Fruit fly (Drosophila melanogaster): ENCODE data around the gene EndoU.

EndoU gene

dm6 chr3R:15919367-15920228, 11.4 kb downstream of the EndoU start (continued):
- peak; percentile 96 for TF ChIP-seq oc (tag; optimal IDR thresholded peaks at IDR 0.05)
- no peak for TF ChIP-seq ase (GFP tag; IDR thresholded peaks at IDR 0.05)
- TF ChIP-seq pros (GFP tag; optimal IDR thresholded peaks at IDR 0.05), result peak; percentile 88
- TF ChIP-seq ash1 (GFP tag; optimal IDR thresholded peaks at IDR 0.05), result no peak
- TF ChIP-seq CG12942 (GFP tag; optimal IDR thresholded peaks at IDR 0.05), result no peak
- TF ChIP-seq CG5180 (GFP tag; optimal IDR thresholded peaks at IDR 0.05), result peak; percentile 43
- TF ChIP-seq CG5953 (GFP tag; IDR thresholded peaks at IDR 0.05), result no peak
- TF ChIP-seq pum (GFP tag; optimal IDR thresholded peaks at IDR 0.05), result no peak
- no peak for TF ChIP-seq gt (GFP tag; IDR thresholded peaks at IDR 0.05)
- TF ChIP-seq Ssrp (tag; optimal IDR thresholded peaks at IDR 0.05), result peak; percentile 7
- no peak for TF ChIP-seq Kr (GFP tag; optimal IDR thresholded peaks at IDR 0.05)
- TF ChIP-seq mam (GFP tag; optimal IDR thresholded peaks at IDR 0.05), result no peak
- no peak for TF ChIP-seq ems (GFP tag; optimal IDR thresholded peaks at IDR 0.05)
- TF ChIP-seq Nf-YA (GFP tag; IDR thresholded peaks at IDR 0.05), result no peak
- peak; percentile 33 for TF ChIP-seq CG30431 (GFP tag; optimal IDR thresholded peaks at IDR 0.05)
- 0 out of 3 replicates have a peak, but pooled peaks have one; percentile 30 for TF ChIP-seq ken (GFP tag; IDR thresholded peaks at IDR 0.05)
- peak; percentile 19 for TF ChIP-seq CG1529 (GFP tag; optimal IDR thresholded peaks at IDR 0.05)
- no peak for TF ChIP-seq CG2116 (GFP tag; optimal IDR thresholded peaks at IDR 0.05)
- TF ChIP-seq Chrac-16 (GFP tag; optimal IDR thresholded peaks at IDR 0.05), result peak; percentile 6
- no peak for TF ChIP-seq CG6854 (GFP tag; optimal IDR thresholded peaks at IDR 0.05)
- TF ChIP-seq CG12299 (tag; optimal IDR thresholded peaks at IDR 0.05), result no peak
- TF ChIP-seq dmrt11E (tag; optimal IDR thresholded peaks at IDR 0.05), result peak; percentile 68
- no peak for TF ChIP-seq CG1832 (GFP tag; optimal IDR thresholded peaks at IDR 0.05)
- TF ChIP-seq dati (GFP tag; IDR thresholded peaks at IDR 0.05), result no peak
- no peak for TF ChIP-seq scrt (GFP tag; optimal IDR thresholded peaks at IDR 0.05)
- peak; percentile 66 to 72 for TF ChIP-seq Trl (optimal IDR thresholded peaks at IDR 0.05)
- no peak for TF ChIP-seq Trl (GFP tag; optimal IDR thresholded peaks at IDR 0.05)
- no peak for TF ChIP-seq wek (GFP tag; optimal IDR thresholded peaks at IDR 0.05)
- no peak for TF ChIP-seq lilli (GFP tag; optimal IDR thresholded peaks at IDR 0.05)
- no peak for TF ChIP-seq nerfin-2 (GFP tag; IDR thresholded peaks at IDR 0.05; ENCODE audit: partially characterized antibody)
- TF ChIP-seq tap (tag; optimal IDR thresholded peaks at IDR 0.05), result no peak
- peak; percentile 68 for TF ChIP-seq cg (GFP tag; optimal IDR thresholded peaks at IDR 0.05)
- TF ChIP-seq CG18619 (GFP tag; optimal IDR thresholded peaks at IDR 0.05), result no peak
- TF ChIP-seq usp (GFP tag; optimal IDR thresholded peaks at IDR 0.05), result no peak
- TF ChIP-seq fd3F (GFP tag; optimal IDR thresholded peaks at IDR 0.05), result no peak
- peak in 1 of 2 experiments; percentile 53 for TF ChIP-seq Pdp1 (GFP tag; optimal IDR thresholded peaks at IDR 0.05)
- no peak for TF ChIP-seq Nf-YC (tag; optimal IDR thresholded peaks at IDR 0.05)
- TF ChIP-seq YL-1 (GFP tag; optimal IDR thresholded peaks at IDR 0.05), result no peak
- TF ChIP-seq Hmr (GFP tag; optimal IDR thresholded peaks at IDR 0.05), result no peak
- TF ChIP-seq dm (GFP tag; optimal IDR thresholded peaks at IDR 0.05), result no peak
- TF ChIP-seq CG10321 (GFP tag; IDR thresholded peaks at IDR 0.05), result no peak
- TF ChIP-seq nom (GFP tag; optimal IDR thresholded peaks at IDR 0.05), result peak; percentile 55
- TF ChIP-seq zfh1 (GFP tag; IDR thresholded peaks at IDR 0.05), result peak; percentile 69
- no peak for TF ChIP-seq Dp (GFP tag; optimal IDR thresholded peaks at IDR 0.05)
- no peak for TF ChIP-seq H2.0 (GFP tag; IDR thresholded peaks at IDR 0.05)
- no peak for TF ChIP-seq danr (GFP tag; IDR thresholded peaks at IDR 0.05)
- peak; percentile 25 for TF ChIP-seq CG11504 (tag; optimal IDR thresholded peaks at IDR 0.05)
- no peak for TF ChIP-seq ham (GFP tag; IDR thresholded peaks at IDR 0.05)
- no peak for TF ChIP-seq CG8924 (tag; optimal IDR thresholded peaks at IDR 0.05)
- no peak for TF ChIP-seq fd64A (GFP tag; optimal IDR thresholded peaks at IDR 0.05)
